Fruit fly (Drosophila melanogaster): ENCODE measurements around the gene fd96Ca.

DNA sequence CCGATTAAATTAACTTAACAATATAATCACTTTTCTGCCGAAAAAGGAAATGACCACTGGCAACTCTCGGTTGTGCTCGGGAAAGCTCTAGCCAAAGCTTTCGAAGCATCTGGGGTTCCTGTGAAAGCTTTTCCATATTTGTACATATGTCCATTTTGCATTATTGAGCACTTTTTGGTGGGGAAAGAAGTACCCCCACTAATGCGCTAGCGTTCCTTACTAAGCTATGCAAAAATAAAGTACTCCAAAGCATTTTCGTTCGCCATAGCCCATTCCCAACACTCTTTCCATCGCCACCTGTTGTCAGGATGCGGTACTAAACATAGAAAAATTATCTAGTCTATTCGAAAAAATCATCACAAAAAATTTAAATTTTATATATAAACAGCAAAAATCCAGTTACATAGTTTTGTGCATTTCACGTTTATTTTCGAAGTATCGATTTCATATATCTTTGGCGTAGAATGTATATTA is 30.0 kb downstream of the fd96Ca start, which contains the start of gene Nepl16:
- no peak for TF ChIP-seq ovo (GFP tag; optimal IDR thresholded peaks at IDR 0.05)
- TF ChIP-seq pad (GFP tag; optimal IDR thresholded peaks at IDR 0.05) = no peak
- no peak for TF ChIP-seq bab1 (GFP tag; optimal IDR thresholded peaks at IDR 0.05)
- TF ChIP-seq CG1620 (GFP tag; optimal IDR thresholded peaks at IDR 0.05) = no peak
- no peak for TF ChIP-seq CG5204 (GFP tag; optimal IDR thresholded peaks at IDR 0.05)
- TF ChIP-seq kay (GFP tag; ENCODE audit: borderline replicate concordance) = no peak
- TF ChIP-seq CG12768 (GFP tag; optimal IDR thresholded peaks at IDR 0.05) = no peak
- no peak for TF ChIP-seq CG14711 (tag; optimal IDR thresholded peaks at IDR 0.05)
